ENCODE assay signal across 1 fruit fly cellular context in genomic region chr3L:5796493-5796998, dm6.
TF ChIP-seq lines count a peak whose summit lies in the region.

Gene Tektin-C, minus strand, starts transcription at chr3L:5796543.

TF ChIP-seq in whole organism, embryonic, 481 proteins besides CTCF, POLR2A, EP300 and RAD21 (continued from another document):
- TF ChIP-seq prd (optimal IDR thresholded peaks at IDR 0.05; lab: Kevin White, UChicago): no peak
- peak; percentile 57; the same call in 2 of the 3 replicates for TF ChIP-seq prd (GFP tag; IDR thresholded peaks at IDR 0.05; lab: Robert Waterston, UW)
- TF ChIP-seq dmrt11E (tag; optimal IDR thresholded peaks at IDR 0.05; lab: Kevin White, UChicago): peak; percentile 9
- TF ChIP-seq CG12942 (GFP tag; optimal IDR thresholded peaks at IDR 0.05; lab: Kevin White, UChicago): no peak
- TF ChIP-seq CG18011 (GFP tag; optimal IDR thresholded peaks at IDR 0.05; lab: Kevin White, UChicago): no peak
- no peak for TF ChIP-seq Six4 (GFP tag; optimal IDR thresholded peaks at IDR 0.05; lab: Kevin White, UChicago)
- TF ChIP-seq CG8478 (optimal IDR thresholded peaks at IDR 0.05; lab: Kevin White, UChicago): no peak
- TF ChIP-seq CG12391 (tag; optimal IDR thresholded peaks at IDR 0.05; lab: Kevin White, UChicago): peak; percentile 13
- 0 out of 4 replicates have a peak, but pooled peaks have one; percentile 26 for TF ChIP-seq Gug (GFP tag; IDR thresholded peaks at IDR 0.05; lab: Robert Waterston, UW)
- TF ChIP-seq maf-S (GFP tag; optimal IDR thresholded peaks at IDR 0.05; lab: Kevin White, UChicago): no peak
- TF ChIP-seq psq (GFP tag; optimal IDR thresholded peaks at IDR 0.05; lab: Kevin White, UChicago): no peak
- TF ChIP-seq zfh2 (GFP tag; optimal IDR thresholded peaks at IDR 0.05; lab: Kevin White, UChicago): no peak
- no peak for TF ChIP-seq Nf-YA (GFP tag; IDR thresholded peaks at IDR 0.05; lab: Robert Waterston, UW)
- no peak for TF ChIP-seq CG12219 (GFP tag; optimal IDR thresholded peaks at IDR 0.05; lab: Kevin White, UChicago)
- TF ChIP-seq Xrp1 (GFP tag; IDR thresholded peaks at IDR 0.05; lab: Robert Waterston, UW): peak; percentile 57; the same call in 1 of the 2 replicates
- no peak for TF ChIP-seq CG17912 (GFP tag; optimal IDR thresholded peaks at IDR 0.05; lab: Kevin White, UChicago)
- TF ChIP-seq Xbp1 (GFP tag; optimal IDR thresholded peaks at IDR 0.05; lab: Kevin White, UChicago): peak; percentile 9
- TF ChIP-seq pan (optimal IDR thresholded peaks at IDR 0.05; lab: Kevin White, UChicago): no peak
- peak in 1 of 2 experiments; percentile 7 for TF ChIP-seq pan (GFP tag; optimal IDR thresholded peaks at IDR 0.05 in 1 of 2, IDR thresholded peaks at IDR 0.05 in 1 of 2)
- TF ChIP-seq CG11696 (GFP tag; IDR thresholded peaks at IDR 0.05; lab: Robert Waterston, UW): no peak
- TF ChIP-seq Mes4 (GFP tag; optimal IDR thresholded peaks at IDR 0.05; lab: Kevin White, UChicago): no peak
- TF ChIP-seq Fer2 (tag; optimal IDR thresholded peaks at IDR 0.05; lab: Kevin White, UChicago): no peak
- peak; percentile 11 for TF ChIP-seq nmo (GFP tag; optimal IDR thresholded peaks at IDR 0.05; lab: Kevin White, UChicago)
- peak; percentile 43 for TF ChIP-seq lmd (GFP tag; IDR thresholded peaks at IDR 0.05; lab: Robert Waterston, UW)
- 0 out of 2 replicates have a peak, but pooled peaks have one; percentile 33 for TF ChIP-seq CG11247 (GFP tag; IDR thresholded peaks at IDR 0.05; lab: Robert Waterston, UW)
- TF ChIP-seq CG14050 (GFP tag; IDR thresholded peaks at IDR 0.05; lab: Robert Waterston, UW): peak; percentile 10; the same call in 1 of the 3 replicates
- peak; percentile 51; the same call in 1 of the 3 replicates for TF ChIP-seq H15 (GFP tag; IDR thresholded peaks at IDR 0.05; lab: Robert Waterston, UW)
- no peak for TF ChIP-seq Jarid2 (GFP tag; optimal IDR thresholded peaks at IDR 0.05; lab: Kevin White, UChicago)
- TF ChIP-seq CG10366 (GFP tag; IDR thresholded peaks at IDR 0.05; lab: Robert Waterston, UW): peak; percentile 17; the same call in 1 of the 2 replicates
- 0 out of 3 replicates have a peak, but pooled peaks have one; percentile 23 for TF ChIP-seq CG11560 (tag; IDR thresholded peaks at IDR 0.05; lab: Robert Waterston, UW)
- TF ChIP-seq ems (GFP tag; optimal IDR thresholded peaks at IDR 0.05; lab: Kevin White, UChicago): peak; percentile 25
- 0 out of 3 replicates have a peak, but pooled peaks have one; percentile 25 for TF ChIP-seq zfh1 (GFP tag; IDR thresholded peaks at IDR 0.05; lab: Robert Waterston, UW)
